Fruit fly (Drosophila melanogaster): ENCODE data around the gene CG7368.

The CG7368 gene

DNA sequence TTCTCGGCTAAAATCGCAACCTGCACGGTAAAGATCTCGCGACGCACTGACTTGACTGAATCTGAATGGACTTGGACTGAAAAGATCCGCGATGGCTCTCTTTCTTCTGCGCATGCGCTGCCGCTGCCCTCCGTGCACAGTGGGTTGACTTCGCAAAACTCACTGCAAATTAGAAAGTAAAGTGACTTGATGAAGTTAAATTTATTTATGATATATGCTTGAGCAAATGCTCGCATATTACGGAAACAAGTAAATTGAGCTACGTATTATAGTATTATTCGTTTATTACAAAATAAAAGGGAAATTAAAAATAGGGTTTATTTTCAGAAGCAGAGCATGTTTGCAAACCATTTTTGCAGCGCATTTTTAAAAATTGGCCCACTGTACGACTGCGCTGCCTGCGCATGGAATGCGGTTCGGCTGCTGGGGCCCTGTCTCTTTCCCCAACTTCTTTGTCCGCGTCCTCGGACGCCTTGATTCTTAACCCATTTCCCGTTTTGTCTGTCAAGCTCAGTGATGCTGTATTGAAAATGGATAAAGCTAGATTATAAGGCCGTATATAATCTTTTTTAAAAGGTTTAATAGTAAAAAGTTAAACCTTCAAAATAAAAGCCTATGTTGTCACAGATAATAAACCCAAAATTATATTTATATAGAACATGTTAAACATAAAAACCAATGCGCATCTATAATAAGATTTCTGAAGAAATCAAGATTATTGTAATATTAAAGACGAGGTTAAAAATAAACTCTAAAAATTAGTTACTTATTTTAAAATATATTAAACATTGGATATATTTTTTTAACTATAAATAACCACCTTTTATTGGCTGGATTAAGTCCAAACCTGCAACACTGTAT lies 9.1 kb upstream of the CG7368 start, which contains the start of gene rt (continued):
- peak; percentile 14 for TF ChIP-seq bab2 (GFP tag; optimal IDR thresholded peaks at IDR 0.05)
- TF ChIP-seq nmo (GFP tag; optimal IDR thresholded peaks at IDR 0.05), result peak; percentile 69
- TF ChIP-seq CG34376 (GFP tag; optimal IDR thresholded peaks at IDR 0.05), result no peak
- TF ChIP-seq br (optimal IDR thresholded peaks at IDR 0.05), result no peak
- peak; percentile 68 for TF ChIP-seq CG3407 (GFP tag; optimal IDR thresholded peaks at IDR 0.05)
- peak; percentile 6 for TF ChIP-seq CG9817 (tag; optimal IDR thresholded peaks at IDR 0.05)
- TF ChIP-seq sim (GFP tag; IDR thresholded peaks at IDR 0.05), result no peak; the same call in 1 of the 2 replicates
- peak; percentile 52 to 77 for TF ChIP-seq bsh (GFP tag; optimal IDR thresholded peaks at IDR 0.05)
- TF ChIP-seq CG12769 (tag; optimal IDR thresholded peaks at IDR 0.05), result no peak
- TF ChIP-seq MBD-R2 (GFP tag; IDR thresholded peaks at IDR 0.05), result no peak
- peak; percentile 53 for TF ChIP-seq CG15601 (tag; optimal IDR thresholded peaks at IDR 0.05)
- peak; percentile 52 for TF ChIP-seq Xbp1 (GFP tag; optimal IDR thresholded peaks at IDR 0.05)
- no peak for TF ChIP-seq Optix (GFP tag; IDR thresholded peaks at IDR 0.05)
- TF ChIP-seq sr (GFP tag; IDR thresholded peaks at IDR 0.05), result no peak
- TF ChIP-seq CG7963 (GFP tag; IDR thresholded peaks at IDR 0.05; ENCODE audit: partially characterized antibody), result no peak
- peak; percentile 16 to 56 for TF ChIP-seq chif (GFP tag; optimal IDR thresholded peaks at IDR 0.05)
- no peak for TF ChIP-seq her (GFP tag; optimal IDR thresholded peaks at IDR 0.05)
- no peak for TF ChIP-seq Antp (GFP tag; optimal IDR thresholded peaks at IDR 0.05)
- no peak for TF ChIP-seq CG17568 (GFP tag; optimal IDR thresholded peaks at IDR 0.05)
- TF ChIP-seq Eip74EF (GFP tag; optimal IDR thresholded peaks at IDR 0.05), result peak in 1 of 2 experiments; percentile 11
- peak; percentile 53 for TF ChIP-seq dmrt99B (tag; optimal IDR thresholded peaks at IDR 0.05)
- peak; percentile 51 for TF ChIP-seq twi (tag; optimal IDR thresholded peaks at IDR 0.05)
- no peak for TF ChIP-seq CG8281 (tag; optimal IDR thresholded peaks at IDR 0.05)
- peak; percentile 24 for TF ChIP-seq Asciz (GFP tag; optimal IDR thresholded peaks at IDR 0.05)
- TF ChIP-seq CG7987 (GFP tag; optimal IDR thresholded peaks at IDR 0.05), result no peak
- TF ChIP-seq CG11398 (GFP tag; optimal IDR thresholded peaks at IDR 0.05), result no peak
- 0 out of 3 replicates have a peak, but pooled peaks have one; percentile 47 for TF ChIP-seq ase (GFP tag; IDR thresholded peaks at IDR 0.05)
- TF ChIP-seq PHDP (tag; optimal IDR thresholded peaks at IDR 0.05), result peak; percentile 41
- peak; percentile 90 for TF ChIP-seq sd (tag; optimal IDR thresholded peaks at IDR 0.05)
- TF ChIP-seq CG3726 (GFP tag; IDR thresholded peaks at IDR 0.05), result 0 out of 3 replicates have a peak, but pooled peaks have one; percentile 19
- no peak for TF ChIP-seq jumu (GFP tag; optimal IDR thresholded peaks at IDR 0.05)
- no peak for TF ChIP-seq tgo (GFP tag; IDR thresholded peaks at IDR 0.05)
- peak; percentile 27 for TF ChIP-seq CG15011 (GFP tag; optimal IDR thresholded peaks at IDR 0.05)
- TF ChIP-seq CG1832 (GFP tag; optimal IDR thresholded peaks at IDR 0.05), result no peak
- no peak; the same call in 1 of the 2 replicates for TF ChIP-seq Rx (GFP tag; IDR thresholded peaks at IDR 0.05)
- TF ChIP-seq CG16863 (GFP tag; optimal IDR thresholded peaks at IDR 0.05), result peak; percentile 38
- TF ChIP-seq corto (GFP tag; optimal IDR thresholded peaks at IDR 0.05), result no peak
- no peak for TF ChIP-seq shn (GFP tag; optimal IDR thresholded peaks at IDR 0.05)
- TF ChIP-seq gem (tag; optimal IDR thresholded peaks at IDR 0.05), result peak; percentile 79
- peak; percentile 27 for TF ChIP-seq tap (tag; optimal IDR thresholded peaks at IDR 0.05)
- TF ChIP-seq ham (GFP tag; IDR thresholded peaks at IDR 0.05), result no peak
- TF ChIP-seq CG1647 (GFP tag; optimal IDR thresholded peaks at IDR 0.05), result no peak
- no peak for TF ChIP-seq CG15514 (GFP tag; optimal IDR thresholded peaks at IDR 0.05)
- peak in 1 of 2 experiments; percentile 58 for TF ChIP-seq Hr51 (GFP tag; optimal IDR thresholded peaks at IDR 0.05)
- peak; percentile 50; the same call in 1 of the 2 replicates for TF ChIP-seq CG32767 (GFP tag; IDR thresholded peaks at IDR 0.05)
- TF ChIP-seq Nf-YC (tag; optimal IDR thresholded peaks at IDR 0.05), result peak; percentile 21
- TF ChIP-seq jing (GFP tag; optimal IDR thresholded peaks at IDR 0.05), result peak; percentile 5
- TF ChIP-seq vvl (GFP tag; IDR thresholded peaks at IDR 0.05), result no peak

All from whole organism, embryonic.